Worm (Caenorhabditis elegans): ENCODE data around the gene qars-1.
"Not testable (repeated sequence)": the region's sequence is repeated elsewhere in the genome, so short reads cannot be mapped to it uniquely, and the experiment has no call there.

The qars-1 gene

DNA sequence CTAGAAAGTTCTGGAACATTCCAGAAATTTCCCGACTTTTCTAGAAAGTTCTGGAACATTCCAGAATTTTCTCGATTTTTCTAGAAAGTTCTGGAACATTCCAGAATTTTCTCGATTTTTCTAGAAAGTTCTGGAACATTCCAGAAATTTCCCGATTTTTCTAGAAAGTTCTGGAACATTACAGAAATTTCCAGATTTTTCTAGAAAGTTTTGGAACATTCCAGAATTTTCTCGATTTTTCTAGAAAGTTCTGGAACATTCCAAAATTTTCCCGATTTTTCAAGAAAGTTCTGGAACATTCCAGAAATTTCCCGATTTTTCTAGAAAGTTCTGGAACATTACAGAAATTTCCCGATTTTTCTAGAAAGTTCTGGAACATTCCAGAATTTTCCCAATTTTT is 46.2 kb upstream of the qars-1 start (continued):
- TF ChIP-seq hmg-20 (GFP tag; IDR thresholded peaks at IDR 0.05) (0 out of 2 replicates have a peak, but pooled peaks have one; percentile 11), B0019.2 (GFP tag; conservative IDR thresholded peaks at IDR 0.05) (peak; percentile 91), madf-8 (GFP tag; conservative IDR thresholded peaks at IDR 0.05) (peak; percentile 63), madf-6 (GFP tag; IDR thresholded peaks at IDR 0.05) (peak; percentile 92), snpc-4 (tag; optimal IDR thresholded peaks at IDR 0.05) (peak in 1 of 4 experiments; percentile 88), hsf-1 (GFP tag; IDR thresholded peaks at IDR 0.05) (peak; percentile 100), bed-1 (GFP tag; IDR thresholded peaks at IDR 0.05) (peak; percentile 78), cebp-2 (GFP tag; IDR thresholded peaks at IDR 0.05) (peak; percentile 99), ceh-58 (GFP tag; IDR thresholded peaks at IDR 0.05) (peak; percentile 93; the same call in 1 of the 2 replicates), ceh-91 (GFP tag; IDR thresholded peaks at IDR 0.05) (peak; percentile 79), ceh-100 (GFP tag; IDR thresholded peaks at IDR 0.05) (peak; percentile 84), hmg-1.2 (GFP tag; IDR thresholded peaks at IDR 0.05) (0 out of 2 replicates have a peak, but pooled peaks have one; percentile 13), egl-18 (GFP tag; IDR thresholded peaks at IDR 0.05) (peak; percentile 94), aptf-2 (GFP tag; conservative IDR thresholded peaks at IDR 0.05) (peak; percentile 88), cebp-1 (GFP tag; IDR thresholded peaks at IDR 0.05) (peak; percentile 76)
- not testable (repeated sequence) for TF ChIP-seq snpc-4 (GFP tag; optimal IDR thresholded peaks at IDR 0.05); cebp-1 (tag; optimal IDR thresholded peaks at IDR 0.05)

DNA sequence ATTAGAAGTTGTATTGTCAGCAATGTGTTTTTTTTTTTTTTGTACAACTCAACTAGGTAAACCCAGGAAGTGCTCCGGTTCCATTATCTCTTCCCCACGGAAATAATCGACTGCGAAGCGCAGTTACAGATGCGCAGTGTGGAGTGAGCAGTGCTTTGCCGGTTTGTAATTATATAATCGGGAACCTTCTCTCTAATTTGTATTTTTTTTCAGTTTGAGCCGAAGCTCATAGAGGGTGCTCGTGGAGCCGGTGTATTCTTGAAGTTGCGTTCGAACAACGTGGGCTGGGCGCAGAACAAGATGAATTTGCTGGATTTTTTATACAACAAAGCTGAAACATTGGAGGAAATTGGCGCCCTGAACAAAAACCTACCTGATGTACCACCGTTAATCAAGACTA is 45.0 kb upstream of the qars-1 start, which contains the start of gene Y41E3.13:
Gene Y41E3.13 (plus strand): TSS at position 301 of the 400 bp plus-strand sequence.
- TF ChIP-seq aptf-3 (GFP tag; IDR thresholded peaks at IDR 0.05) (no peak), ZK185.1 (tag; optimal IDR thresholded peaks at IDR 0.05; ENCODE audit: poor library complexity, severe bottlenecking) (no peak), rcor-1 (GFP tag; IDR thresholded peaks at IDR 0.05) (no peak), egl-18 (GFP tag; IDR thresholded peaks at IDR 0.05) (no peak), ztf-22 (GFP tag; optimal IDR thresholded peaks at IDR 0.05) (no peak), F23B12.7 (tag; optimal IDR thresholded peaks at IDR 0.05; ENCODE audit: insufficient read depth) (no peak), dpl-1 (GFP tag; optimal IDR thresholded peaks at IDR 0.05) (no peak), unc-130 (GFP tag; optimal IDR thresholded peaks at IDR 0.05) (no peak), ceh-27 (GFP tag; optimal IDR thresholded peaks at IDR 0.05) (no peak), C06A6.2 (GFP tag; conservative IDR thresholded peaks at IDR 0.05) (no peak), attf-3 (GFP tag; conservative IDR thresholded peaks at IDR 0.05) (no peak), B0035.1 (tag; optimal IDR thresholded peaks at IDR 0.05) (no peak), Y56A3A.18 (GFP tag; IDR thresholded peaks at IDR 0.05) (no peak), nhr-120 (GFP tag; IDR thresholded peaks at IDR 0.05) (no peak), let-526 (GFP tag; IDR thresholded peaks at IDR 0.05) (no peak), F39B2.1 (GFP tag; IDR thresholded peaks at IDR 0.05) (no peak)

DNA sequence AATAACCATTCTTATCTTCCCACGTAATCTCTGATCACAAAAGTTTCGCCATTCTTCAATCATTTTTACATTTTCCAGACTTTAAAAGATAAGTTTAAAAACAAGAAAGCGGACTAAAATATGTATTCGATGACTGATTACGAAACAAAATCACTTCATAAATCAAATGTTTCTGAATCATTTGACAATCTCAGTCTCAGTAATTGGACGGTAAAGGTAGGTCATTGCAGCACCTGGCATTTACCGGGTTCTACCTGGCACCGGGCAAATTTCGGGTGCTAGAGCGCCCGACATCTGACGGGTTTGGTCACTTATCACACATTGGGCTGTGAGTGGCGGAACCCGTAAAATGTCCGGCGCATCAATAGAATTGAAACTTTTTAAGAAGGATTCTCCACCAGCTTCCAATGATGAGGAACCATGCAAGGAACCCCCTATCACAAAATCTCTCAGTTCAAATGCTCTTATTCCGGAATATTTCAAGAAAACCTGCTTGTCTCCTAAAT is 43.2 kb upstream of the qars-1 start, which contains the start of gene Y41E3.19:
Gene Y41E3.19 (plus strand): TSS at position 51 of the 506 bp plus-strand sequence.
- TF ChIP-seq lag-1 (GFP tag; IDR thresholded peaks at IDR 0.05) = no peak
- no peak for TF ChIP-seq aptf-3 (GFP tag; IDR thresholded peaks at IDR 0.05)
- TF ChIP-seq snpc-1.1 (tag; optimal IDR thresholded peaks at IDR 0.05; ENCODE audit: insufficient read depth) = peak; percentile 47
- TF ChIP-seq madf-8 (GFP tag; conservative IDR thresholded peaks at IDR 0.05) = no peak
- TF ChIP-seq F33H1.4 (GFP tag; IDR thresholded peaks at IDR 0.05) = no peak
- peak; percentile 33 for TF ChIP-seq snpc-3.4 (tag; optimal IDR thresholded peaks at IDR 0.05)
- no peak for TF ChIP-seq pbrm-1 (GFP tag; IDR thresholded peaks at IDR 0.05)
- TF ChIP-seq dpl-1 (GFP tag; optimal IDR thresholded peaks at IDR 0.05) = no peak
- peak; percentile 36 for TF ChIP-seq snpc-4 (GFP tag; optimal IDR thresholded peaks at IDR 0.05)
- peak in 3 of 4 experiments; percentile 28 to 92 (median 30) for TF ChIP-seq snpc-4 (tag; optimal IDR thresholded peaks at IDR 0.05)

All from whole organism, young adult.